Fruit fly (Drosophila melanogaster) whole organism, embryonic: ENCODE results near the gene CG14835.

ENCODE experiments used
- Abd-B ChIP-seq: fragments of 200-800 bp; sonication (Bioruptor generic); optimal IDR thresholded peaks from 2 replicates; lab custom pipeline; 2018; ENCODE audit warnings: missing biosample characterization, mild to moderate bottlenecking, missing genetic modification characterization, moderate library complexity
- Atf3 ChIP-seq: fragments of 200-800 bp; sonication (Bioruptor generic); optimal IDR thresholded peaks from 3 replicates; lab custom pipeline; 2016; ENCODE audit warnings: missing biosample characterization, missing genetic modification characterization
- B-H1 ChIP-seq: fragments of 200-800 bp; sonication (Bioruptor generic); IDR thresholded peaks from 3 replicates; pipeline ENCODE4 v1.3.6; 2022; ENCODE audit warnings: missing biosample characterization, missing genetic modification characterization
- CG12942 ChIP-seq: fragments of 200-800 bp; sonication (Bioruptor generic); optimal IDR thresholded peaks from 3 replicates; lab custom pipeline; 2016; ENCODE audit warnings: missing biosample characterization, missing genetic modification characterization
- CG13123 ChIP-seq: fragments of 200-800 bp; sonication (Bioruptor generic); optimal IDR thresholded peaks from 2 replicates; lab custom pipeline; 2016; ENCODE audit warnings: missing biosample characterization, missing genetic modification characterization
- CG13775 ChIP-seq: fragments of 200-800 bp; sonication (Bioruptor generic); optimal IDR thresholded peaks from 3 replicates; lab custom pipeline; 2017; ENCODE audit warnings: missing biosample characterization, mild to moderate bottlenecking, missing genetic modification characterization
- CG14014 ChIP-seq: fragments of 200-800 bp; sonication (Bioruptor generic); IDR thresholded peaks from 2 replicates; pipeline ENCODE4 v1.3.6; 2022; ENCODE audit warnings: missing biosample characterization, missing genetic modification characterization
- CG15696 ChIP-seq: fragments of 200-800 bp; sonication (Bioruptor generic); optimal IDR thresholded peaks from 2 replicates; lab custom pipeline; 2019; ENCODE audit warnings: missing biosample characterization, mild to moderate bottlenecking, missing genetic modification characterization, moderate library complexity
- CG17328 ChIP-seq: fragments of 200-800 bp; sonication (Bioruptor generic); IDR thresholded peaks from 2 replicates; pipeline ENCODE4 v1.3.6; 2022; ENCODE audit warnings: missing biosample characterization, missing genetic modification characterization
- CG18619 ChIP-seq: fragments of 200-800 bp; sonication (Bioruptor generic); optimal IDR thresholded peaks from 3 replicates; lab custom pipeline; 2017; ENCODE audit warnings: missing biosample characterization, mild to moderate bottlenecking, missing genetic modification characterization
- CG2889 ChIP-seq: fragments of 200-800 bp; sonication (Bioruptor generic); IDR thresholded peaks from 3 replicates; pipeline ENCODE4 v1.3.6; 2022; ENCODE audit warnings: missing biosample characterization, missing genetic modification characterization
- CG42726 ChIP-seq: fragments of 200-800 bp; sonication (Bioruptor generic); IDR thresholded peaks from 2 replicates; pipeline ENCODE4 v1.3.6; 2022; ENCODE audit warnings: missing biosample characterization, missing genetic modification characterization; ENCODE audit not compliant: partially characterized antibody
- CG4424 ChIP-seq: fragments of 200-800 bp; sonication (Bioruptor generic); optimal IDR thresholded peaks from 3 replicates; lab custom pipeline; 2016; ENCODE audit warnings: missing biosample characterization, missing genetic modification characterization
- CG5953 ChIP-seq: fragments of 200-800 bp; sonication (Bioruptor generic); IDR thresholded peaks from 2 replicates; pipeline ENCODE4 v1.3.6; 2022; ENCODE audit warnings: missing biosample characterization, missing genetic modification characterization
- CG7556 ChIP-seq: fragments of 200-800 bp; sonication (Bioruptor generic); optimal IDR thresholded peaks from 2 replicates; lab custom pipeline; 2017; ENCODE audit warnings: missing biosample characterization, mild to moderate bottlenecking, missing genetic modification characterization
- CG7987 ChIP-seq: fragments of 200-800 bp; sonication (Bioruptor generic); optimal IDR thresholded peaks from 2 replicates; lab custom pipeline; 2018; ENCODE audit warnings: missing biosample characterization, mild to moderate bottlenecking, missing genetic modification characterization, moderate library complexity
- CG9727 ChIP-seq: fragments of 200-800 bp; sonication (Bioruptor generic); optimal IDR thresholded peaks from 3 replicates; lab custom pipeline; 2017; ENCODE audit warnings: missing biosample characterization, mild to moderate bottlenecking, missing genetic modification characterization
- CHES-1-like ChIP-seq: fragments of 200-800 bp; sonication (Bioruptor generic); optimal IDR thresholded peaks from 2 replicates; lab custom pipeline; 2016; ENCODE audit warnings: missing biosample characterization, missing genetic modification characterization
- CkIIα-i1 ChIP-seq: fragments of 200-800 bp; sonication (Bioruptor generic); IDR thresholded peaks from 2 replicates; pipeline ENCODE4 v1.3.6; 2022; ENCODE audit warnings: missing biosample characterization, missing genetic modification characterization
- Neu2 ChIP-seq: fragments of 200-800 bp; sonication (Bioruptor generic); optimal IDR thresholded peaks from 3 replicates; lab custom pipeline; 2016; ENCODE audit warnings: missing biosample characterization, missing genetic modification characterization, borderline replicate concordance
- Ptx1 ChIP-seq: fragments of 200-800 bp; sonication (Bioruptor generic); IDR thresholded peaks from 2 replicates; pipeline ENCODE4 v1.3.6; 2022; ENCODE audit warnings: missing biosample characterization, missing genetic modification characterization
- Six4 ChIP-seq: fragments of 200-800 bp; sonication (Bioruptor generic); optimal IDR thresholded peaks from 2 replicates; lab custom pipeline; 2016; ENCODE audit warnings: missing biosample characterization, missing genetic modification characterization
- Sox102F ChIP-seq: fragments of 200-800 bp; sonication (Bioruptor generic); optimal IDR thresholded peaks from 2 replicates; lab custom pipeline; 2018; ENCODE audit warnings: missing biosample characterization, mild to moderate bottlenecking, missing genetic modification characterization, moderate library complexity
- Stat92E ChIP-seq, 3 experiments: fragments of >200 bp in 2 of 3; fragments of 200-800 bp in 1 of 3; sonication (Bioruptor generic) in 1 of 3; optimal IDR thresholded peaks; 2 replicates each; lab custom pipeline; 2017 to 2019; ENCODE audit warnings: missing biosample characterization in 3 of 3, missing genetic modification characterization in 3 of 3, mild to moderate bottlenecking in 1 of 3, moderate library complexity in 1 of 3
- amos ChIP-seq: fragments of 200-800 bp; sonication (Bioruptor generic); IDR thresholded peaks from 2 replicates; pipeline ENCODE4 v1.3.6; 2022; ENCODE audit warnings: missing biosample characterization, missing genetic modification characterization; ENCODE audit not compliant: partially characterized antibody
- ash1 ChIP-seq: fragments of 200-800 bp; sonication (Bioruptor generic); optimal IDR thresholded peaks from 2 replicates; lab custom pipeline; 2018; ENCODE audit warnings: missing biosample characterization, mild to moderate bottlenecking, missing genetic modification characterization
- dimm ChIP-seq: fragments of 200-800 bp; sonication (Bioruptor generic); IDR thresholded peaks from 2 replicates; pipeline ENCODE4 v1.3.6; 2022; ENCODE audit warnings: missing biosample characterization, missing genetic modification characterization
- gem ChIP-seq: fragments of 200-800 bp; sonication (Bioruptor generic); optimal IDR thresholded peaks from 2 replicates; lab custom pipeline; 2019; ENCODE audit warnings: missing biosample characterization, mild to moderate bottlenecking, missing genetic modification characterization, moderate library complexity
- hb ChIP-seq: fragments of 200-800 bp; sonication (Bioruptor generic); IDR thresholded peaks from 3 replicates; pipeline ENCODE4 v1.3.6; 2022; ENCODE audit warnings: missing biosample characterization, missing genetic modification characterization; ENCODE audit not compliant: partially characterized antibody
- hkb ChIP-seq, 2 experiments: fragments of 200-800 bp in 1 of 2; fragments of >200 bp in 1 of 2; sonication (Bioruptor generic) in 1 of 2; IDR thresholded peaks in 1 of 2; optimal IDR thresholded peaks in 1 of 2; 2 replicates each; pipeline versions ENCODE4 v1.3.6 to Lab custom; 2017 to 2022; ENCODE audit warnings: missing biosample characterization in 1 of 2, missing genetic modification characterization in 1 of 2
- jigr1 ChIP-seq: fragments of 200-800 bp; sonication (Bioruptor generic); IDR thresholded peaks from 3 replicates; pipeline ENCODE4 v1.3.6; 2022; ENCODE audit warnings: missing biosample characterization, missing genetic modification characterization
- jing ChIP-seq: fragments of 200-800 bp; sonication (Bioruptor generic); optimal IDR thresholded peaks from 2 replicates; lab custom pipeline; 2018; ENCODE audit warnings: missing biosample characterization, mild to moderate bottlenecking, missing genetic modification characterization
- jumu ChIP-seq: fragments of 200-800 bp; sonication (Bioruptor generic); optimal IDR thresholded peaks from 3 replicates; lab custom pipeline; 2016; ENCODE audit warnings: missing biosample characterization, missing genetic modification characterization
- lilli ChIP-seq: fragments of 200-800 bp; sonication (Bioruptor generic); optimal IDR thresholded peaks from 3 replicates; lab custom pipeline; 2016; ENCODE audit warnings: missing biosample characterization, missing genetic modification characterization
- lola ChIP-seq, 3 experiments: fragments of >200 bp in 2 of 3; fragments of 200-800 bp in 1 of 3; sonication (Bioruptor generic) in 1 of 3; optimal IDR thresholded peaks; 2 replicates each; lab custom pipeline; 2017 to 2019; ENCODE audit warnings: missing biosample characterization in 3 of 3, missing genetic modification characterization in 3 of 3, mild to moderate bottlenecking in 1 of 3, moderate library complexity in 1 of 3
- mam ChIP-seq: fragments of 200-800 bp; sonication (Bioruptor generic); optimal IDR thresholded peaks from 3 replicates; lab custom pipeline; 2016; ENCODE audit warnings: missing biosample characterization, missing genetic modification characterization
- otp ChIP-seq: fragments of 200-800 bp; sonication (Bioruptor generic); IDR thresholded peaks from 3 replicates; pipeline ENCODE4, ENCODE4 v1.3.6; 2022; ENCODE audit warnings: missing biosample characterization, missing genetic modification characterization
- pfk ChIP-seq: fragments of 200-800 bp; sonication (Bioruptor generic); optimal IDR thresholded peaks from 2 replicates; lab custom pipeline; 2018; ENCODE audit warnings: missing biosample characterization, mild to moderate bottlenecking, missing genetic modification characterization, moderate library complexity
- schlank ChIP-seq: fragments of 200-800 bp; sonication (Bioruptor generic); optimal IDR thresholded peaks from 2 replicates; lab custom pipeline; 2018; ENCODE audit warnings: missing biosample characterization, mild to moderate bottlenecking, missing genetic modification characterization
- sd ChIP-seq: fragments of 200-800 bp; sonication (Bioruptor generic); optimal IDR thresholded peaks from 3 replicates; lab custom pipeline; 2018; ENCODE audit warnings: missing biosample characterization, mild to moderate bottlenecking, missing genetic modification characterization, moderate library complexity
- sim ChIP-seq: fragments of 200-800 bp; sonication (Bioruptor generic); IDR thresholded peaks from 2 replicates; pipeline ENCODE4 v1.3.6; 2022; ENCODE audit warnings: missing biosample characterization, missing genetic modification characterization
- slp2 ChIP-seq: fragments of 200-800 bp; sonication (Bioruptor generic); optimal IDR thresholded peaks from 2 replicates; lab custom pipeline; 2016; ENCODE audit warnings: missing biosample characterization, missing genetic modification characterization
- stc ChIP-seq: fragments of 200-800 bp; sonication (Bioruptor generic); IDR thresholded peaks from 2 replicates; pipeline ENCODE4 v1.3.6; 2022; ENCODE audit warnings: missing biosample characterization, missing genetic modification characterization
- toy ChIP-seq: fragments of 200-800 bp; sonication (Bioruptor generic); IDR thresholded peaks from 2 replicates; pipeline ENCODE4 v1.3.6; 2022; ENCODE audit warnings: missing biosample characterization, missing genetic modification characterization
- ttk ChIP-seq: fragments of 200-800 bp; sonication (Bioruptor generic); IDR thresholded peaks from 2 replicates; pipeline ENCODE4 v2.1.2; 2022; ENCODE audit warnings: missing biosample characterization, missing genetic modification characterization
- tup ChIP-seq: fragments of 200-800 bp; sonication (Bioruptor generic); optimal IDR thresholded peaks from 2 replicates; lab custom pipeline; 2016; ENCODE audit warnings: missing biosample characterization, mild to moderate bottlenecking, missing genetic modification characterization, moderate library complexity
- vfl ChIP-seq: fragments of 200-800 bp; sonication (Bioruptor generic); optimal IDR thresholded peaks from 2 replicates; lab custom pipeline; 2016; ENCODE audit warnings: missing biosample characterization, missing genetic modification characterization

The CG14835 gene

DNA sequence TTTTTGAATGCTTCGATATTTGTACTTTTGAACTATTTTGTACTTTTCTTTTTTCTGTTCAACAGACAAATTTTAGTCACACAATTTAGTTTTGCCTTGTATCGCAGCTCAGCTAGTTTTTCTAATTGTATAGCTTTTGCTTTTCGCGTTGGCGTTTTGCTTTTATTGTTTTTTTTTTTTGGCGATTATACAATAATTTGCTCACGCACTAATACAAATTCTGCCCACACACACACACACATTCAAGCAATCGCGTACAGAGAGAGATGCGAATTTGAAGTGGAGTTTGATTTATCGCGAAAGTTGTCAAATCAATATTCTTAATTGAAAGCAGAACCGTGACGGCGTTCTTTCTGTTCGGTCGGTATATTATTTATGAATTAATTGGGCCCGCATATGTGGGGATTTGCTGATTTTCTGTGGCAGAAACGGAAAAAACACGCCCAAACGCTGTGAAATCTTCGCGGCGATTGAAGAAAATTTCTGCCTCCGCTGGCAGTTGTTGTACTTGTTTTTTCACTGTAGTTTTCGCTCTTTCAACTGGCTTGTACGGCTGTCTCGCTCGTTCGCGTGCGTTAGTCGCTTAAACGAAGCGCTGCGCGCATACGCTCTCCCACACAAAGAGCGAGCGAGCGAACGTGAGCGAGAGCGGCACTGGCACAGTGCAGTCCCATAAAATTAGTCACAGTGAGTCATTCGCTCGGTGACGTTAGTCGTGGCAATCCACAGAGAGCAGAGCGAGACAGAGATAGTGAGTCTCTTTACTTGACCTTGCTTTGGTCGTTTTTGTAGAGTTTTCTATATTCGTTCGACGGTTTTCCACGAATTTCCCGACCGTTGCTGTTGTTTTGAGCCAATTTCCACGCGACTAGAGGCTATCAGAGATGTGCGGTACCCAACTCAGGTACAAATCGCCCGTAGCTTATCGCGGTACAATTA is 2.3 kb downstream of the CG14835 start, which contains the start of gene Rac2 (continued):
- 0 out of 2 replicates have a peak, but pooled peaks have one; percentile 3 for TF ChIP-seq CG5953 (GFP tag; lab: Robert Waterston, UW)
- no peak for TF ChIP-seq hkb (optimal IDR thresholded peaks at IDR 0.05; lab: Kevin White, UChicago)
- peak; percentile 45 for TF ChIP-seq hkb (GFP tag; IDR thresholded peaks at IDR 0.05; lab: Robert Waterston, UW)
- 0 out of 2 replicates have a peak, but pooled peaks have one; percentile 18 for TF ChIP-seq CG42726
- TF ChIP-seq tup (GFP tag; lab: Kevin White, UChicago): no peak
- no peak for TF ChIP-seq mam
- no peak for TF ChIP-seq Abd-B (GFP tag; lab: Kevin White, UChicago)
- peak in 1 of 3 experiments; percentile 99 for TF ChIP-seq Stat92E (GFP tag; optimal IDR thresholded peaks at IDR 0.05; lab: Kevin White, UChicago)
- no peak for TF ChIP-seq CG15696 (tag; lab: Kevin White, UChicago)
- peak; percentile 57 for TF ChIP-seq Atf3 (GFP tag; lab: Kevin White, UChicago)
- no peak for TF ChIP-seq ttk (GFP tag; lab: Robert Waterston, UW)
- TF ChIP-seq CHES-1-like (GFP tag; lab: Kevin White, UChicago): peak; percentile 14
- TF ChIP-seq stc: no peak; the same call in 1 of the 2 replicates
- no peak for TF ChIP-seq dimm (GFP tag; lab: Robert Waterston, UW)
- TF ChIP-seq jigr1 (GFP tag; lab: Robert Waterston, UW): no peak
- no peak for TF ChIP-seq jing (GFP tag; lab: Kevin White, UChicago)
- peak; percentile 63 for TF ChIP-seq sd
- TF ChIP-seq toy (GFP tag; lab: Robert Waterston, UW): no peak
- no peak for TF ChIP-seq Sox102F (GFP tag; lab: Kevin White, UChicago)
- peak; percentile 3 for TF ChIP-seq pfk (GFP tag; lab: Kevin White, UChicago)
- peak; percentile 30; the same call in 1 of the 2 replicates for TF ChIP-seq Ptx1
- TF ChIP-seq otp (GFP tag; lab: Robert Waterston, UW): peak; percentile 51; the same call in 1 of the 3 replicates
- peak; percentile 45 for TF ChIP-seq lilli (GFP tag; lab: Kevin White, UChicago)
- no peak for TF ChIP-seq vfl
- TF ChIP-seq slp2: no peak
- TF ChIP-seq CG18619: no peak
- no peak for TF ChIP-seq Neu2
- TF ChIP-seq hb: no peak
- TF ChIP-seq sim (GFP tag; lab: Robert Waterston, UW): peak; percentile 44; the same call in 1 of the 2 replicates
- TF ChIP-seq CG17328 (GFP tag; lab: Robert Waterston, UW): 0 out of 2 replicates have a peak, but pooled peaks have one; percentile 10
- TF ChIP-seq schlank (tag; lab: Kevin White, UChicago): no peak
- no peak for TF ChIP-seq lola (GFP tag; optimal IDR thresholded peaks at IDR 0.05; lab: Kevin White, UChicago)
- peak; percentile 2 for TF ChIP-seq gem (tag; lab: Kevin White, UChicago)
- TF ChIP-seq CG7556 (GFP tag; lab: Kevin White, UChicago): no peak
- TF ChIP-seq amos (GFP tag; lab: Robert Waterston, UW): no peak
- TF ChIP-seq CG14014 (GFP tag; lab: Robert Waterston, UW): 0 out of 2 replicates have a peak, but pooled peaks have one; percentile 9
- no peak for TF ChIP-seq CG4424 (GFP tag; lab: Kevin White, UChicago)
- peak; percentile 75 for TF ChIP-seq CG7987
- TF ChIP-seq CG9727: peak; percentile 5
- no peak for TF ChIP-seq CG13123 (GFP tag; lab: Kevin White, UChicago)
- TF ChIP-seq Six4 (GFP tag; lab: Kevin White, UChicago): no peak
- 0 out of 3 replicates have a peak, but pooled peaks have one; percentile 22 for TF ChIP-seq CG2889 (GFP tag; lab: Robert Waterston, UW)
- no peak for TF ChIP-seq CkIIα-i1 (GFP tag; lab: Robert Waterston, UW)
- no peak for TF ChIP-seq B-H1 (GFP tag; lab: Robert Waterston, UW)
- TF ChIP-seq CG13775 (GFP tag; lab: Kevin White, UChicago): no peak
- no peak for TF ChIP-seq ash1 (GFP tag; lab: Kevin White, UChicago)
- TF ChIP-seq CG12942 (GFP tag; lab: Kevin White, UChicago): no peak
- no peak for TF ChIP-seq jumu (GFP tag; lab: Kevin White, UChicago)
